Worm (Caenorhabditis elegans): Measurements from ENCODE around the gene srx-88.

ce11 chrV:11564573-11564972 lies 18.7 kb upstream of the srx-88 start, which contains the start of gene srx-87:
- TF ChIP-seq fos-1 (tag; optimal IDR thresholded peaks at IDR 0.05) (no peak), skn-1 (tag; optimal IDR thresholded peaks at IDR 0.05) (no peak), pqm-1 (tag; optimal IDR thresholded peaks at IDR 0.05) (no peak)
